Fruit fly (Drosophila melanogaster) S2 (cell line): ENCODE measurements around the gene Vha100-2.

Experiments
- CG8478 ChIP-seq: fragments of >200 bp; optimal IDR thresholded peaks from 2 replicates; lab custom pipeline; 2018
- CTCF ChIP-seq, 2 experiments: fragments of >200 bp; optimal IDR thresholded peaks; 2 replicates each; lab custom pipeline; 2018

DNA sequence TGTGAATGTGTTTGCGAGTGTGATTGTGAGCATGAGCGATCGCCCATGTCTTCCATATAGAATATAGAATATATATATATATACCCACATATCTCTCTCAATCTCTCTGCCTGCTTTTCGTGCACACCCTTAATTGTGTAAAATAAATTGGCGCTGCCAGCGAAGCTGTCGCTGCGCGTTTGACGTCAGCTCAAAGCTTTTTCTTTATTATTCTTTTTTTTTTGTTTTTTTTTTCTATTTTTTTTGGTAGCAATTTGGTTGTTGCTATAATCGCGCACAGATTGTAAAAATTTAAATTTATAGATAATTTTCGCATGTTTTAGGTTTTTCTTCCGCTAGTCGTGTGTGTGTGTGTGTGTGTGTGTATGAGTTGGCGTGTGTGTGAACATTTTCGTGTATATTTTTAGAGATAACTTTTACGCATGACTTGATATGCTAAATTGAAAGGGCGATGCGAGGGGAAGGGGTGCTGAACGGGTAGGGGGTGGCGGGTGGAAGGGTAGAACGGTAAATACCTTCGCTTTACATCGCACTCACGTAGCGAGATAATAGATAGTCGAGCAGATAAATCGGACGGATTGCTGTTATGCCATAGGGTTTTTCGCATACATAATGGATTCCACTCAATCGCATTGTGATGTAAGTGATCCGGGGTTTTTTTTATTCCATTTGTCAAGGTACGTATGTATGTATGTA lies 46.3 kb upstream of the Vha100-2 start:
- TF ChIP-seq CTCF (optimal IDR thresholded peaks at IDR 0.05; lab: Kevin White, UChicago) (no peak), CG8478 (lab: Kevin White, UChicago) (no peak)
